Worm (Caenorhabditis elegans) whole organism, L4 larva: ENCODE data around the gene unc-42.

Experiments used
- D1046.2 ChIP-seq: fragments of 200-800 bp; sonication (Bioruptor generic); IDR thresholded peaks from 2 replicates; pipeline ENCODE4 v1.3.6; 2022; ENCODE audit warnings: missing genetic modification characterization, missing compliant biosample characterization
- F10B5.3 ChIP-seq: sonication (generic microtip); optimal IDR thresholded peaks from 2 replicates; lab custom pipeline; 2016; ENCODE audit warnings: mild to moderate bottlenecking, missing genetic modification characterization, missing compliant biosample characterization
- F37D6.2 ChIP-seq: sonication (generic microtip); optimal IDR thresholded peaks from 2 replicates; lab custom pipeline; 2016; ENCODE audit warnings: mild to moderate bottlenecking, missing genetic modification characterization, missing compliant biosample characterization
- F49E8.2 ChIP-seq: sonication (generic microtip); optimal IDR thresholded peaks from 2 replicates; lab custom pipeline; 2016; ENCODE audit warnings: missing compliant biosample characterization, mild to moderate bottlenecking, missing genetic modification characterization, borderline replicate concordance
- T26A8.4 ChIP-seq: fragments of 200-800 bp; sonication (Bioruptor generic); IDR thresholded peaks from 2 replicates; pipeline ENCODE4 v1.3.6; 2022; ENCODE audit warnings: missing genetic modification characterization, missing compliant biosample characterization
- Y48G9A.11 ChIP-seq: fragments of 200-800 bp; sonication (Bioruptor generic); IDR thresholded peaks from 2 replicates; pipeline ENCODE4 v1.3.6; 2022; ENCODE audit warnings: missing genetic modification reagents, missing genetic modification characterization, missing compliant biosample characterization
- Y5F2A.4 ChIP-seq: fragments of 200-800 bp; sonication (Bioruptor generic); optimal IDR thresholded peaks from 2 replicates; lab custom pipeline; 2018; ENCODE audit warnings: mild to moderate bottlenecking, missing genetic modification characterization, missing compliant biosample characterization
- Y75B8A.6 ChIP-seq: fragments of 200-800 bp; sonication (Bioruptor generic); IDR thresholded peaks from 2 replicates; pipeline ENCODE4 v1.3.6; 2022; ENCODE audit warnings: missing genetic modification reagents, missing genetic modification characterization, missing compliant biosample characterization
- aha-1 ChIP-seq: fragments of 150-350 bp; peaks from one replicate; lab custom pipeline; 2014; ENCODE audit warnings: missing biosample characterization, missing genetic modification characterization
- ama-1 ChIP-seq: fragments of 150-350 bp; optimal IDR thresholded peaks from 2 replicates; lab custom pipeline; 2014; ENCODE audit warnings: inconsistent platforms, mixed read lengths
- ceh-20 ChIP-seq: fragments of 200-800 bp; sonication (Bioruptor generic); IDR thresholded peaks from 2 replicates; pipeline ENCODE4 v1.3.6; 2022; ENCODE audit warnings: missing genetic modification reagents, missing genetic modification characterization, missing compliant biosample characterization
- ceh-28 ChIP-seq: fragments of 150-350 bp; optimal IDR thresholded peaks from 2 replicates; lab custom pipeline; 2014; ENCODE audit warnings: missing biosample characterization, missing genetic modification reagents, missing genetic modification characterization
- ceh-62 ChIP-seq: sonication (generic microtip); optimal IDR thresholded peaks from 2 replicates; lab custom pipeline; 2017; ENCODE audit warnings: missing biosample characterization, missing genetic modification characterization
- ceh-82 ChIP-seq: sonication (generic microtip); optimal IDR thresholded peaks from 2 replicates; lab custom pipeline; 2017; ENCODE audit warnings: missing biosample characterization, missing genetic modification characterization
- cey-2 ChIP-seq: sonication (generic microtip); optimal IDR thresholded peaks from 3 replicates; lab custom pipeline; 2017; ENCODE audit warnings: missing genetic modification characterization, mild to moderate bottlenecking, missing compliant biosample characterization, antibody characterized with exemption, borderline replicate concordance; ENCODE audit not compliant: insufficient read depth
- daf-12 ChIP-seq: fragments of 150-350 bp; optimal IDR thresholded peaks from 2 replicates; lab custom pipeline; 2014; ENCODE audit warnings: missing biosample characterization, missing genetic modification reagents, missing genetic modification characterization
- daf-8 ChIP-seq: fragments of 200-800 bp; sonication (Bioruptor generic); IDR thresholded peaks from 2 replicates; pipeline ENCODE4 v1.3.6; 2022; ENCODE audit warnings: missing genetic modification characterization, missing compliant biosample characterization
- dmd-6 ChIP-seq: fragments of 200-800 bp; sonication (Bioruptor generic); IDR thresholded peaks from 2 replicates; pipeline ENCODE4 v1.3.6; 2022; ENCODE audit warnings: missing genetic modification reagents, missing genetic modification characterization, missing compliant biosample characterization
- dmd-9 ChIP-seq: fragments of 200-800 bp; sonication (Bioruptor generic); IDR thresholded peaks from 2 replicates; pipeline ENCODE4 v1.3.6; 2022; ENCODE audit warnings: missing genetic modification reagents, missing genetic modification characterization, missing compliant biosample characterization
- duxl-1 ChIP-seq: sonication (generic microtip); optimal IDR thresholded peaks from 2 replicates; lab custom pipeline; 2016; ENCODE audit warnings: mild to moderate bottlenecking, missing genetic modification characterization, moderate library complexity, missing compliant biosample characterization; ENCODE audit not compliant: poor library complexity
- dve-1 ChIP-seq: sonication (generic microtip); optimal IDR thresholded peaks from 2 replicates; lab custom pipeline; 2017; ENCODE audit warnings: antibody characterized with exemption, mild to moderate bottlenecking, missing genetic modification characterization, missing compliant biosample characterization; ENCODE audit not compliant: insufficient read depth
- egl-27 ChIP-seq: sonication (generic microtip); optimal IDR thresholded peaks from 3 replicates; lab custom pipeline; 2017; ENCODE audit warnings: missing biosample characterization, missing genetic modification reagents, missing genetic modification characterization
- fos-1 ChIP-seq: fragments of 150-350 bp; optimal IDR thresholded peaks from 2 replicates; lab custom pipeline; 2014; ENCODE audit warnings: missing biosample characterization, missing genetic modification characterization
- hlh-30 ChIP-seq: sonication (generic microtip); optimal IDR thresholded peaks from 2 replicates; lab custom pipeline; 2017; ENCODE audit warnings: antibody characterized with exemption, mild to moderate bottlenecking, missing genetic modification characterization, missing compliant biosample characterization; ENCODE audit not compliant: insufficient read depth
- jun-1 ChIP-seq: fragments of 150-350 bp; optimal IDR thresholded peaks from 2 replicates; lab custom pipeline; 2014; ENCODE audit warnings: missing biosample characterization, missing genetic modification reagents, missing genetic modification characterization
- lim-7 ChIP-seq: fragments of 200-800 bp; sonication (Bioruptor generic); IDR thresholded peaks from 2 replicates; pipeline ENCODE4 v1.3.6; 2022; ENCODE audit warnings: missing genetic modification characterization, missing compliant biosample characterization
- lin-1 ChIP-seq: fragments of 200-800 bp; sonication (Bioruptor generic); IDR thresholded peaks from 2 replicates; pipeline ENCODE4 v1.3.6; 2022; ENCODE audit warnings: missing genetic modification reagents, missing genetic modification characterization, missing compliant biosample characterization
- lin-13 ChIP-seq: fragments of 150-350 bp; optimal IDR thresholded peaks from 2 replicates; lab custom pipeline; 2014; ENCODE audit warnings: missing biosample characterization, missing genetic modification reagents, missing genetic modification characterization
- lin-38 ChIP-seq: fragments of 200-800 bp; sonication (Bioruptor generic); IDR thresholded peaks from 2 replicates; pipeline ENCODE4 v1.3.6; 2022; ENCODE audit warnings: missing genetic modification reagents, missing genetic modification characterization, missing compliant biosample characterization
- lir-3 ChIP-seq: sonication (generic microtip); optimal IDR thresholded peaks from 2 replicates; lab custom pipeline; 2016; ENCODE audit warnings: mild to moderate bottlenecking, missing genetic modification characterization, missing compliant biosample characterization
- madf-5 ChIP-seq, 2 experiments: fragments of 200-800 bp; sonication (Bioruptor generic); IDR thresholded peaks; 2 replicates each; pipeline ENCODE4 v1.3.6; 2022; ENCODE audit warnings: missing compliant biosample characterization in 2 of 2, missing genetic modification characterization in 2 of 2
- mdl-1 ChIP-seq, 2 experiments: fragments of 150-350 bp in 1 of 2; sonication (generic microtip) in 1 of 2; optimal IDR thresholded peaks; 2 replicates each; lab custom pipeline; 2014 to 2017; ENCODE audit warnings: missing biosample characterization in 2 of 2, missing genetic modification characterization in 2 of 2
- mdt-29 ChIP-seq: fragments of 200-800 bp; sonication (Bioruptor generic); IDR thresholded peaks from 2 replicates; pipeline ENCODE4 v1.3.6; 2022; ENCODE audit warnings: missing genetic modification reagents, missing genetic modification characterization, missing compliant biosample characterization
- mxl-2 ChIP-seq: fragments of 200-800 bp; sonication (Bioruptor generic); conservative IDR thresholded peaks from 2 replicates; pipeline ENCODE4 v1.3.6; 2022; ENCODE audit warnings: missing genetic modification reagents, missing genetic modification characterization, missing compliant biosample characterization
- mxl-3 ChIP-seq: fragments of 200-800 bp; sonication (Bioruptor generic); optimal IDR thresholded peaks from 2 replicates; lab custom pipeline; 2018; ENCODE audit warnings: mild to moderate bottlenecking, missing genetic modification characterization, missing compliant biosample characterization
- nhr-111 ChIP-seq: fragments of 200-800 bp; sonication (Bioruptor generic); optimal IDR thresholded peaks from 2 replicates; lab custom pipeline; 2018; ENCODE audit warnings: mild to moderate bottlenecking, missing genetic modification characterization, missing compliant biosample characterization
- nhr-25 ChIP-seq: sonication (generic microtip); optimal IDR thresholded peaks from 2 replicates; lab custom pipeline; 2017; ENCODE audit warnings: missing genetic modification characterization, mild to moderate bottlenecking, missing compliant biosample characterization, antibody characterized with exemption, moderate library complexity, borderline replicate concordance; ENCODE audit not compliant: insufficient read depth
- nhr-6 ChIP-seq: fragments of 150-350 bp; optimal IDR thresholded peaks from 2 replicates; lab custom pipeline; 2014; ENCODE audit warnings: missing biosample characterization, missing genetic modification characterization
- nhr-77 ChIP-seq: fragments of 150-350 bp; optimal IDR thresholded peaks from 2 replicates; lab custom pipeline; 2014; ENCODE audit warnings: missing biosample characterization, missing genetic modification characterization
- pqm-1 ChIP-seq: sonication (generic microtip); optimal IDR thresholded peaks from 2 replicates; lab custom pipeline; 2017; ENCODE audit warnings: missing biosample characterization, missing genetic modification characterization
- rbr-2 ChIP-seq: sonication (generic microtip); optimal IDR thresholded peaks from 2 replicates; lab custom pipeline; 2016; ENCODE audit warnings: missing genotype, missing genetic modification characterization, missing compliant biosample characterization
- set-16 ChIP-seq: fragments of 200-800 bp; sonication (Bioruptor generic); IDR thresholded peaks from 2 replicates; pipeline ENCODE4 v1.3.6; 2022; ENCODE audit warnings: missing genetic modification reagents, missing genetic modification characterization, missing compliant biosample characterization
- snpc-4 ChIP-seq: fragments of 150-350 bp; optimal IDR thresholded peaks from 2 replicates; lab custom pipeline; 2014; ENCODE audit warnings: missing biosample characterization, missing genetic modification characterization
- tra-1 ChIP-seq: fragments of 200-800 bp; sonication (Bioruptor generic); IDR thresholded peaks from 2 replicates; pipeline ENCODE4 v1.3.6; 2022; ENCODE audit warnings: missing genetic modification reagents, missing genetic modification characterization, missing compliant biosample characterization
- vab-7 ChIP-seq: fragments of 200-800 bp; sonication (Bioruptor generic); IDR thresholded peaks from 2 replicates; pipeline ENCODE4 v1.3.6; 2022; ENCODE audit warnings: missing genetic modification reagents, missing genetic modification characterization, missing compliant biosample characterization
- zag-1 ChIP-seq: fragments of 150-350 bp; optimal IDR thresholded peaks from 2 replicates; lab custom pipeline; 2014; ENCODE audit warnings: missing biosample characterization, missing genetic modification characterization
- zfp-2 ChIP-seq: sonication (generic microtip); optimal IDR thresholded peaks from 2 replicates; lab custom pipeline; 2016; ENCODE audit warnings: mild to moderate bottlenecking, missing genetic modification characterization, missing compliant biosample characterization
- zip-2 ChIP-seq: fragments of 150-350 bp; optimal IDR thresholded peaks from 2 replicates; lab custom pipeline; 2014; ENCODE audit warnings: missing biosample characterization, missing genetic modification characterization

unc-42 gene

ce11 chrV:9730743-9731706 lies 38.2 kb downstream of the unc-42 start:
- TF ChIP-seq ceh-62 (tag; lab: Kevin White, UChicago) = no peak
- no peak for TF ChIP-seq daf-12
- TF ChIP-seq zag-1 (tag; lab: Kevin White, UChicago) = peak; percentile 35
- peak; percentile 100 for TF ChIP-seq ama-1 (lab: Kevin White, UChicago)
- peak; percentile 96 to 98 for TF ChIP-seq mdl-1 (tag; optimal IDR thresholded peaks at IDR 0.05; lab: Kevin White, UChicago)
- peak; percentile 90 for TF ChIP-seq F37D6.2 (tag; lab: Kevin White, UChicago)
- TF ChIP-seq nhr-25 (tag; lab: Kevin White, UChicago) = peak; percentile 95
- no peak for TF ChIP-seq nhr-111 (GFP tag; lab: Kevin White, UChicago)
- peak; percentile 17 for TF ChIP-seq duxl-1 (tag; lab: Kevin White, UChicago)
- TF ChIP-seq dmd-9 (GFP tag; lab: Robert Waterston, UW) = peak; percentile 64; the same call in 1 of the 2 replicates
- TF ChIP-seq mxl-2 (GFP tag; lab: Robert Waterston, UW) = 0 out of 2 replicates have a peak, but pooled peaks have one; percentile 61
- peak; percentile 4 for TF ChIP-seq Y5F2A.4 (GFP tag; lab: Kevin White, UChicago)
- peak; percentile 30; the same call in 1 of the 2 replicates for TF ChIP-seq mdt-29 (GFP tag; lab: Robert Waterston, UW)
- TF ChIP-seq lin-38 (GFP tag; lab: Robert Waterston, UW) = peak; percentile 68
- peak; percentile 97 for TF ChIP-seq pqm-1 (tag; lab: Kevin White, UChicago)
- peak; percentile 97 for TF ChIP-seq rbr-2 (tag; lab: Kevin White, UChicago)
- TF ChIP-seq fos-1 (tag; lab: Kevin White, UChicago) = peak; percentile 29
- TF ChIP-seq nhr-6 (tag; lab: Kevin White, UChicago) = peak; percentile 78
- TF ChIP-seq nhr-77 = peak; percentile 89
- peak; percentile 87 for TF ChIP-seq ceh-20
- peak; percentile 65 for TF ChIP-seq F10B5.3 (tag; lab: Kevin White, UChicago)
- TF ChIP-seq lin-1 = peak; percentile 22; the same call in 1 of the 2 replicates
- peak; percentile 77 for TF ChIP-seq zfp-2 (tag; lab: Kevin White, UChicago)
- TF ChIP-seq madf-5 (GFP tag; IDR thresholded peaks at IDR 0.05; lab: Robert Waterston, UW) = 0 out of 4 replicates have a peak, but pooled peaks of 1 of the 2 experiments have one; percentile 1
- peak; percentile 97 for TF ChIP-seq hlh-30
- peak; percentile 83 for TF ChIP-seq tra-1 (GFP tag; lab: Robert Waterston, UW)
- TF ChIP-seq F49E8.2 = no peak
- no peak; the same call in 1 of the 2 replicates for TF ChIP-seq D1046.2
- TF ChIP-seq ceh-28 (tag; lab: Kevin White, UChicago) = peak; percentile 54
- TF ChIP-seq jun-1 (tag; lab: Kevin White, UChicago) = peak; percentile 78
- TF ChIP-seq lim-7 (GFP tag; lab: Robert Waterston, UW) = peak; percentile 40; the same call in 1 of the 2 replicates
- peak; percentile 76 for TF ChIP-seq cey-2
- TF ChIP-seq zip-2 (tag; lab: Kevin White, UChicago) = no peak
- no peak for TF ChIP-seq daf-8
- no peak for TF ChIP-seq egl-27 (tag; lab: Kevin White, UChicago)
- TF ChIP-seq dmd-6 = peak; percentile 93
- no peak for TF ChIP-seq Y48G9A.11 (GFP tag; lab: Robert Waterston, UW)
- no peak for TF ChIP-seq snpc-4 (tag; lab: Kevin White, UChicago)
- no peak; the same call in 1 of the 2 replicates for TF ChIP-seq vab-7
- peak; percentile 94 for TF ChIP-seq set-16 (GFP tag; lab: Robert Waterston, UW)
- TF ChIP-seq aha-1 (tag; lab: Kevin White, UChicago) = peak; percentile 100
- TF ChIP-seq lin-13 (GFP tag; lab: Kevin White, UChicago) = peak; percentile 83
- TF ChIP-seq mxl-3 = peak; percentile 99
- no peak for TF ChIP-seq ceh-82 (tag; lab: Kevin White, UChicago)
- no peak for TF ChIP-seq lir-3 (tag; lab: Kevin White, UChicago)
- no peak; the same call in 1 of the 2 replicates for TF ChIP-seq Y75B8A.6 (GFP tag; lab: Robert Waterston, UW)
- peak; percentile 96 for TF ChIP-seq dve-1 (tag; lab: Kevin White, UChicago)
- TF ChIP-seq T26A8.4 (GFP tag; lab: Robert Waterston, UW) = peak; percentile 86
